Worm (Caenorhabditis elegans) whole organism, late embryonic: Measurements from ENCODE around the gene F47G3.4.

ENCODE experiments used
- F13H6.1 ChIP-seq: sonication (generic microtip); optimal IDR thresholded peaks from 2 replicates; lab custom pipeline; 2016; ENCODE audit warnings: missing genetic modification characterization, missing compliant biosample characterization
- fkh-6 ChIP-seq: sonication (generic microtip); optimal IDR thresholded peaks from 2 replicates; lab custom pipeline; 2016; ENCODE audit warnings: missing genetic modification characterization, missing compliant biosample characterization
- hlh-8 ChIP-seq: sonication (generic microtip); optimal IDR thresholded peaks from 2 replicates; lab custom pipeline; 2016; ENCODE audit warnings: missing genotype, missing genetic modification characterization, missing compliant biosample characterization
- pag-3 ChIP-seq: sonication (generic microtip); optimal IDR thresholded peaks from 2 replicates; lab custom pipeline; 2016; ENCODE audit warnings: missing compliant biosample characterization, missing genetic modification characterization, borderline replicate concordance
- pha-2 ChIP-seq: sonication (generic microtip); optimal IDR thresholded peaks from 2 replicates; lab custom pipeline; 2017; ENCODE audit warnings: mild to moderate bottlenecking, missing genetic modification characterization, missing compliant biosample characterization
- tbx-2 ChIP-seq: sonication (generic microtip); optimal IDR thresholded peaks from 2 replicates; lab custom pipeline; 2016; ENCODE audit warnings: missing genetic modification characterization, missing compliant biosample characterization

ce11 chrX:2364703-2365299 lies 16.6 kb upstream of the F47G3.4 start:
- TF ChIP-seq fkh-6: no peak
- no peak for TF ChIP-seq hlh-8 (tag; lab: Kevin White, UChicago)
- TF ChIP-seq tbx-2 (tag; lab: Kevin White, UChicago): no peak
- TF ChIP-seq pag-3 (tag; lab: Kevin White, UChicago): no peak
- TF ChIP-seq pha-2: no peak
- TF ChIP-seq F13H6.1 (tag; lab: Kevin White, UChicago): no peak
